Fruit fly (Drosophila melanogaster): ENCODE results near the gene Gr93c.

dm6 chr3R:21836201-21836504 lies 8.9 kb downstream of the Gr93c start:
- peak; percentile 38 for TF ChIP-seq CG32006 (GFP tag; optimal IDR thresholded peaks at IDR 0.05)
- TF ChIP-seq CG6163 (GFP tag; IDR thresholded peaks at IDR 0.05): no peak; the same call in 1 of the 3 replicates

Measured in whole organism, prepupa.